Worm (Caenorhabditis elegans) whole organism, L2 larva: ENCODE results near the gene C25E10.4.

Experiments
- C34F6.9 ChIP-seq: fragments of 150-350 bp; optimal IDR thresholded peaks from 2 replicates; lab custom pipeline; 2014; ENCODE audit warnings: missing biosample characterization, missing genetic modification characterization
- F13H6.1 ChIP-seq: sonication (generic microtip); optimal IDR thresholded peaks from 2 replicates; lab custom pipeline; 2016; ENCODE audit warnings: missing genetic modification characterization, missing compliant biosample characterization
- R02D3.7 ChIP-seq: fragments of 150-350 bp; optimal IDR thresholded peaks from 2 replicates; lab custom pipeline; 2014; ENCODE audit warnings: missing biosample characterization, missing genetic modification characterization
- Y55F3AM.14 ChIP-seq: fragments of 200-800 bp; sonication (Bioruptor generic); optimal IDR thresholded peaks from 2 replicates; lab custom pipeline; 2018; ENCODE audit warnings: mild to moderate bottlenecking, missing genetic modification characterization, missing compliant biosample characterization
- alr-1 ChIP-seq: fragments of 150-350 bp; optimal IDR thresholded peaks from 2 replicates; lab custom pipeline; 2014; ENCODE audit warnings: missing biosample characterization, missing genetic modification characterization
- aly-2 ChIP-seq: fragments of 150-350 bp; optimal IDR thresholded peaks from 2 replicates; lab custom pipeline; 2014; ENCODE audit warnings: missing biosample characterization, missing genetic modification characterization
- ama-1 ChIP-seq: fragments of 150-350 bp; optimal IDR thresholded peaks from 2 replicates; lab custom pipeline; 2018; ENCODE audit warnings: inconsistent platforms
- blmp-1 ChIP-seq: sonication (generic microtip); optimal IDR thresholded peaks from 2 replicates; lab custom pipeline; 2017; ENCODE audit warnings: missing genetic modification characterization, mild to moderate bottlenecking, missing compliant biosample characterization, antibody characterized with exemption, moderate library complexity; ENCODE audit not compliant: insufficient read depth
- crh-2 ChIP-seq: sonication (generic microtip); optimal IDR thresholded peaks from 2 replicates; lab custom pipeline; 2017; ENCODE audit warnings: missing biosample characterization, missing genetic modification characterization
- dmd-4 ChIP-seq: sonication (generic microtip); optimal IDR thresholded peaks from 2 replicates; lab custom pipeline; 2017; ENCODE audit warnings: missing biosample characterization, missing genetic modification characterization
- egl-27 ChIP-seq: sonication (generic microtip); optimal IDR thresholded peaks from 3 replicates; lab custom pipeline; 2017; ENCODE audit warnings: missing biosample characterization, missing genetic modification reagents, missing genetic modification characterization
- fos-1 ChIP-seq: fragments of 150-350 bp; optimal IDR thresholded peaks from 2 replicates; lab custom pipeline; 2014; ENCODE audit warnings: missing biosample characterization, missing genetic modification characterization
- gmeb-1 ChIP-seq: fragments of 150-350 bp; optimal IDR thresholded peaks from 2 replicates; lab custom pipeline; 2014; ENCODE audit warnings: missing biosample characterization, missing genetic modification characterization
- lin-11 ChIP-seq: fragments of 150-350 bp; sonication (generic microtip); optimal IDR thresholded peaks from 2 replicates; lab custom pipeline; 2014; ENCODE audit warnings: missing biosample characterization, missing genetic modification characterization, inconsistent platforms, mixed read lengths
- lin-13 ChIP-seq: fragments of 150-350 bp; optimal IDR thresholded peaks from 2 replicates; lab custom pipeline; 2014; ENCODE audit warnings: missing biosample characterization, missing genetic modification reagents, missing genetic modification characterization
- lin-39 ChIP-seq: fragments of 150-350 bp; optimal IDR thresholded peaks from 2 replicates; lab custom pipeline; 2014; ENCODE audit warnings: missing biosample characterization, missing genetic modification reagents, missing genetic modification characterization
- lsy-2 ChIP-seq, 2 experiments: fragments of 150-350 bp in 1 of 2; sonication (generic microtip) in 1 of 2; optimal IDR thresholded peaks; 2 replicates each; lab custom pipeline; 2014 to 2017; ENCODE audit warnings: missing biosample characterization in 2 of 2, missing genetic modification characterization in 2 of 2
- mbf-1 ChIP-seq: sonication (generic microtip); optimal IDR thresholded peaks from 2 replicates; lab custom pipeline; 2017; ENCODE audit warnings: missing biosample characterization, missing genetic modification characterization
- mdl-1 ChIP-seq, 2 experiments: fragments of 150-350 bp in 1 of 2; sonication (generic microtip) in 1 of 2; optimal IDR thresholded peaks; 2 replicates each; lab custom pipeline; 2017; ENCODE audit warnings: missing biosample characterization in 2 of 2, missing genetic modification characterization in 2 of 2
- nhr-10 ChIP-seq: sonication (generic microtip); optimal IDR thresholded peaks from 2 replicates; lab custom pipeline; 2017; ENCODE audit warnings: missing biosample characterization, missing genetic modification characterization
- nhr-129 ChIP-seq: fragments of 150-350 bp; optimal IDR thresholded peaks from 2 replicates; lab custom pipeline; 2014; ENCODE audit warnings: missing biosample characterization, missing genetic modification characterization
- nhr-21 ChIP-seq: fragments of 150-350 bp; optimal IDR thresholded peaks from 2 replicates; lab custom pipeline; 2014; ENCODE audit warnings: missing biosample characterization, missing genetic modification characterization
- nhr-23 ChIP-seq: fragments of 150-350 bp; optimal IDR thresholded peaks from 2 replicates; lab custom pipeline; 2014; ENCODE audit warnings: missing biosample characterization, missing genetic modification reagents, missing genetic modification characterization
- nhr-237 ChIP-seq: fragments of 150-350 bp; optimal IDR thresholded peaks from 2 replicates; lab custom pipeline; 2014; ENCODE audit warnings: missing biosample characterization, missing genetic modification characterization
- nhr-25 ChIP-seq: fragments of 150-350 bp; sonication (generic microtip); optimal IDR thresholded peaks from 3 replicates; lab custom pipeline; 2014; ENCODE audit warnings: missing biosample characterization, missing genetic modification characterization
- nhr-6 ChIP-seq: fragments of 150-350 bp; optimal IDR thresholded peaks from 2 replicates; lab custom pipeline; 2014; ENCODE audit warnings: missing biosample characterization, missing genetic modification characterization
- nhr-77 ChIP-seq: fragments of 150-350 bp; optimal IDR thresholded peaks from 2 replicates; lab custom pipeline; 2014; ENCODE audit warnings: missing biosample characterization, missing genetic modification characterization
- peb-1 ChIP-seq: fragments of 150-350 bp; optimal IDR thresholded peaks from 2 replicates; lab custom pipeline; 2014; ENCODE audit warnings: missing biosample characterization, missing genetic modification characterization
- sem-4 ChIP-seq: fragments of 150-350 bp; optimal IDR thresholded peaks from 2 replicates; lab custom pipeline; 2014; ENCODE audit warnings: missing biosample characterization, missing genetic modification reagents, missing genetic modification characterization
- skn-1 ChIP-seq: sonication (generic microtip); optimal IDR thresholded peaks from 2 replicates; lab custom pipeline; 2017; ENCODE audit warnings: missing biosample characterization, missing genetic modification characterization
- sma-3 ChIP-seq: sonication (generic microtip); optimal IDR thresholded peaks from 2 replicates; lab custom pipeline; 2016; ENCODE audit warnings: missing genetic modification reagents, missing genetic modification characterization, missing compliant biosample characterization
- sma-9 ChIP-seq, 2 experiments: fragments of 150-350 bp in 1 of 2; sonication (generic microtip) in 1 of 2; optimal IDR thresholded peaks; 2 replicates each; lab custom pipeline; 2014 to 2016; ENCODE audit warnings: missing genetic modification characterization in 2 of 2, mild to moderate bottlenecking in 1 of 2, missing biosample characterization in 1 of 2, missing compliant biosample characterization in 1 of 2, missing genetic modification reagents in 1 of 2, moderate library complexity in 1 of 2
- snpc-4 ChIP-seq: fragments of 150-350 bp; optimal IDR thresholded peaks from 2 replicates; lab custom pipeline; 2014; ENCODE audit warnings: missing biosample characterization, missing genetic modification characterization
- unc-39 ChIP-seq: fragments of 150-350 bp; optimal IDR thresholded peaks from 2 replicates; lab custom pipeline; 2014; ENCODE audit warnings: missing biosample characterization, missing genetic modification characterization
- unc-55 ChIP-seq: fragments of 150-350 bp; sonication (generic microtip); optimal IDR thresholded peaks from 3 replicates; lab custom pipeline; 2014; ENCODE audit warnings: missing biosample characterization, missing genetic modification reagents, missing genetic modification characterization
- unc-62 ChIP-seq: fragments of 150-350 bp; optimal IDR thresholded peaks from 2 replicates; lab custom pipeline; 2014; ENCODE audit warnings: missing biosample characterization, missing genetic modification reagents, missing genetic modification characterization
- zag-1 ChIP-seq: fragments of 150-350 bp; optimal IDR thresholded peaks from 2 replicates; lab custom pipeline; 2014; ENCODE audit warnings: missing biosample characterization, missing genetic modification characterization
- ztf-1 ChIP-seq: fragments of 200-800 bp; sonication (Bioruptor generic); conservative IDR thresholded peaks from 2 replicates; pipeline ENCODE4 v1.3.6; 2022; ENCODE audit warnings: missing genetic modification characterization, missing compliant biosample characterization

The C25E10.4 gene

ce11 chrV:9078067-9078581, 44.8 kb downstream of the C25E10.4 start:
- TF ChIP-seq nhr-6 (tag; lab: Kevin White, UChicago) (no peak), nhr-25 (tag; lab: Kevin White, UChicago) (peak; percentile 6), R02D3.7 (tag; lab: Kevin White, UChicago) (no peak), Y55F3AM.14 (GFP tag; lab: Kevin White, UChicago) (no peak), zag-1 (no peak)

- TF ChIP-seq nhr-77 (tag; lab: Kevin White, UChicago): no peak
- TF ChIP-seq unc-39: no peak
- no peak for TF ChIP-seq mbf-1
- peak in 1 of 2 experiments; percentile 10 for TF ChIP-seq mdl-1 (tag; optimal IDR thresholded peaks at IDR 0.05; lab: Kevin White, UChicago)
- peak; percentile 18 for TF ChIP-seq gmeb-1 (tag; lab: Kevin White, UChicago)
- TF ChIP-seq F13H6.1 (tag; lab: Kevin White, UChicago): peak; percentile 57
- TF ChIP-seq nhr-129: peak; percentile 64
- peak; percentile 12 for TF ChIP-seq nhr-25 (tag; lab: Kevin White, UChicago)
- no peak for TF ChIP-seq ztf-1 (GFP tag; lab: Robert Waterston, UW)
- no peak for TF ChIP-seq nhr-23 (tag; lab: Kevin White, UChicago)
- peak; percentile 5 for TF ChIP-seq nhr-21 (tag; lab: Kevin White, UChicago)
- peak; percentile 83 for TF ChIP-seq fos-1 (tag; lab: Kevin White, UChicago)
- no peak for TF ChIP-seq nhr-10 (tag; lab: Kevin White, UChicago)
- no peak for TF ChIP-seq lin-13 (GFP tag; lab: Kevin White, UChicago)
- peak; percentile 48 for TF ChIP-seq sma-9 (GFP tag; optimal IDR thresholded peaks at IDR 0.05; lab: Kevin White, UChicago)
- TF ChIP-seq sma-9 (tag; optimal IDR thresholded peaks at IDR 0.05; lab: Kevin White, UChicago): no peak
- no peak for TF ChIP-seq lsy-2 (tag; optimal IDR thresholded peaks at IDR 0.05; lab: Kevin White, UChicago)
- TF ChIP-seq egl-27: peak; percentile 3
- peak; percentile 69 for TF ChIP-seq blmp-1 (tag; lab: Kevin White, UChicago)
- no peak for TF ChIP-seq peb-1 (tag; lab: Kevin White, UChicago)
- no peak for TF ChIP-seq sma-3 (GFP tag; lab: Kevin White, UChicago)
- peak; percentile 9 for TF ChIP-seq crh-2 (tag; lab: Kevin White, UChicago)
- no peak for TF ChIP-seq dmd-4 (tag; lab: Kevin White, UChicago)
- no peak for TF ChIP-seq sem-4 (tag; lab: Kevin White, UChicago)
- no peak for TF ChIP-seq unc-62 (GFP tag; lab: Kevin White, UChicago)
- TF ChIP-seq lin-39 (tag; lab: Kevin White, UChicago): no peak
- TF ChIP-seq skn-1 (tag; lab: Kevin White, UChicago): peak; percentile 42
Observed at ce11 chrV:9078815-9079525, 45.6 kb downstream of the C25E10.4 start.

- no peak for TF ChIP-seq unc-55 (GFP tag; lab: Kevin White, UChicago)
- TF ChIP-seq nhr-10 (tag; lab: Kevin White, UChicago): no peak
- peak; percentile 79 for TF ChIP-seq F13H6.1 (tag; lab: Kevin White, UChicago)
- TF ChIP-seq sma-9 (GFP tag; optimal IDR thresholded peaks at IDR 0.05; lab: Kevin White, UChicago): peak; percentile 88
- TF ChIP-seq sma-9 (tag; optimal IDR thresholded peaks at IDR 0.05; lab: Kevin White, UChicago): no peak
- TF ChIP-seq nhr-21 (tag; lab: Kevin White, UChicago): no peak
- TF ChIP-seq mdl-1 (tag; optimal IDR thresholded peaks at IDR 0.05; lab: Kevin White, UChicago): peak in 1 of 2 experiments; percentile 51
- TF ChIP-seq crh-2 (tag; lab: Kevin White, UChicago): peak; percentile 51
- TF ChIP-seq lin-13 (GFP tag; lab: Kevin White, UChicago): no peak
- TF ChIP-seq aly-2 (tag; lab: Kevin White, UChicago): no peak
- no peak for TF ChIP-seq R02D3.7 (tag; lab: Kevin White, UChicago)
- peak; percentile 39 for TF ChIP-seq gmeb-1 (tag; lab: Kevin White, UChicago)
- no peak for TF ChIP-seq alr-1 (tag; lab: Kevin White, UChicago)
- no peak for TF ChIP-seq ztf-1 (GFP tag; lab: Robert Waterston, UW)
- peak; percentile 53 for TF ChIP-seq nhr-129
- no peak for TF ChIP-seq lin-39 (tag; lab: Kevin White, UChicago)
- no peak for TF ChIP-seq ama-1 (lab: Kevin White, UChicago)
- TF ChIP-seq C34F6.9: no peak
- no peak for TF ChIP-seq lsy-2 (tag; optimal IDR thresholded peaks at IDR 0.05; lab: Kevin White, UChicago)
- no peak for TF ChIP-seq lin-11 (tag; lab: Kevin White, UChicago)
- TF ChIP-seq unc-39: no peak
- TF ChIP-seq snpc-4 (tag; lab: Kevin White, UChicago): no peak
- TF ChIP-seq sma-3 (GFP tag; lab: Kevin White, UChicago): no peak
- no peak for TF ChIP-seq peb-1 (tag; lab: Kevin White, UChicago)
- TF ChIP-seq nhr-237: no peak
- TF ChIP-seq fos-1 (tag; lab: Kevin White, UChicago): peak; percentile 72
- TF ChIP-seq, all 48 proteins: peak for 7
Observed at ce11 chrV:9079965-9080432, 46.6 kb downstream of the C25E10.4 start.
